Worm (Caenorhabditis elegans): ENCODE data around the gene spp-29.

ce11 chrV:17718647-17719046 is 22.0 kb upstream of the spp-29 start, which contains the start of gene str-77:
- TF ChIP-seq klf-2 (GFP tag; conservative IDR thresholded peaks at IDR 0.05) (no peak), tab-1 (GFP tag; IDR thresholded peaks at IDR 0.05) (no peak), flt-1 (GFP tag; IDR thresholded peaks at IDR 0.05) (no peak), ref-1 (GFP tag; conservative IDR thresholded peaks at IDR 0.05) (no peak), cog-1 (tag; optimal IDR thresholded peaks at IDR 0.05) (no peak), ztf-29 (GFP tag; IDR thresholded peaks at IDR 0.05) (no peak), med-1 (GFP tag; optimal IDR thresholded peaks at IDR 0.05; ENCODE audit: insufficient read depth) (no peak), T22C8.4 (GFP tag; IDR thresholded peaks at IDR 0.05) (no peak)

Data from whole organism, midembryonic.